Worm (Caenorhabditis elegans) whole organism, late embryonic: ENCODE results near the gene tpra-1.

Experiments used
- C08G9.2 ChIP-seq: sonication (generic microtip); optimal IDR thresholded peaks from 2 replicates; lab custom pipeline; 2016; ENCODE audit warnings: mild to moderate bottlenecking, missing genetic modification characterization, moderate library complexity, missing compliant biosample characterization
- K09A11.1 ChIP-seq: sonication (generic microtip); optimal IDR thresholded peaks from 2 replicates; lab custom pipeline; 2017; ENCODE audit warnings: antibody characterized with exemption, mild to moderate bottlenecking, missing genetic modification characterization, missing compliant biosample characterization; ENCODE audit not compliant: insufficient read depth
- ama-1 ChIP-seq: fragments of 150-350 bp; optimal IDR thresholded peaks from 2 replicates; lab custom pipeline; 2014
- ceh-31 ChIP-seq: sonication (generic microtip); optimal IDR thresholded peaks from 2 replicates; lab custom pipeline; 2016; ENCODE audit warnings: missing genetic modification characterization, missing compliant biosample characterization
- ceh-9 ChIP-seq: sonication (generic microtip); optimal IDR thresholded peaks from 2 replicates; lab custom pipeline; 2016; ENCODE audit warnings: mild to moderate bottlenecking, missing genetic modification characterization, inconsistent platforms, missing compliant biosample characterization
- dmd-4 ChIP-seq: sonication (generic microtip); optimal IDR thresholded peaks from 2 replicates; lab custom pipeline; 2016; ENCODE audit warnings: borderline replicate concordance, missing genetic modification characterization, missing compliant biosample characterization
- eyg-1 ChIP-seq: sonication (generic microtip); optimal IDR thresholded peaks from 2 replicates; lab custom pipeline; 2016; ENCODE audit warnings: missing genotype, missing genetic modification characterization, missing compliant biosample characterization
- hlh-8 ChIP-seq: sonication (generic microtip); optimal IDR thresholded peaks from 2 replicates; lab custom pipeline; 2016; ENCODE audit warnings: missing genotype, missing genetic modification characterization, missing compliant biosample characterization
- nfya-1 ChIP-seq: sonication (generic microtip); optimal IDR thresholded peaks from 2 replicates; lab custom pipeline; 2017; ENCODE audit warnings: missing genetic modification characterization, mild to moderate bottlenecking, missing compliant biosample characterization, antibody characterized with exemption, moderate library complexity
- npax-4 ChIP-seq: sonication (generic microtip); optimal IDR thresholded peaks from 2 replicates; lab custom pipeline; 2016; ENCODE audit warnings: missing genetic modification characterization, missing compliant biosample characterization
- odd-2 ChIP-seq: sonication (generic microtip); optimal IDR thresholded peaks from 2 replicates; lab custom pipeline; 2017; ENCODE audit warnings: antibody characterized with exemption, mild to moderate bottlenecking, missing genetic modification characterization, missing compliant biosample characterization
- pag-3 ChIP-seq: sonication (generic microtip); optimal IDR thresholded peaks from 2 replicates; lab custom pipeline; 2016; ENCODE audit warnings: missing compliant biosample characterization, missing genetic modification characterization, borderline replicate concordance
- rnt-1 ChIP-seq: sonication (generic microtip); optimal IDR thresholded peaks from 2 replicates; lab custom pipeline; 2016; ENCODE audit warnings: missing genetic modification characterization, missing compliant biosample characterization
- unc-3 ChIP-seq, 2 experiments: fragments of 200-800 bp in 1 of 2; sonication (Bioruptor generic) in 1 of 2; sonication (generic microtip) in 1 of 2; conservative IDR thresholded peaks in 1 of 2; optimal IDR thresholded peaks in 1 of 2; 2 replicates each; pipeline versions ENCODE4 v1.3.6 to Lab custom; 2016 to 2022; ENCODE audit warnings: missing compliant biosample characterization in 2 of 2, missing genetic modification characterization in 2 of 2, missing genetic modification reagents in 1 of 2

DNA sequence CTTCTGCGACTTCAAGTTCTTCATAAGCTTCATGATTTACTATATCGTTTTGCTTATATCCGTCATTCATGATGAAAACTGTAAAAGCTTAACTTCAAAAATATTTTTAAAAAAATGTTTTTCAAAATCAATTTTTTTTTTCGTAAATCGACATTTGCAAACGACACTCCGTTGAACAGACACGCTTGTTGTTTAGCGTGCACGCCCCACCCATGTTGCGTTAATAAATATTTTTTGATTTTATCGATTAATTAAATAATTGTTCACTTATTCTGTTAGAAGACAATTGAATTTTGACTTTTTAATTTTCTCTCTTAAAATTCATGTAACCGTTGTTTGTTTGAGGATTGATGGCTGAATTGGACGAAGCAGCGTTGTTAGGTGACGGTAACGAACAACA, 30.3 kb upstream of the tpra-1 start, which contains the start of the genes D1046.2 and cfim-2:
- no peak for TF ChIP-seq hlh-8 (tag; lab: Kevin White, UChicago)
- no peak for TF ChIP-seq rnt-1
- no peak for TF ChIP-seq C08G9.2 (tag; lab: Kevin White, UChicago)
- no peak for TF ChIP-seq npax-4 (tag; lab: Kevin White, UChicago)
- TF ChIP-seq odd-2 (tag; lab: Kevin White, UChicago): no peak
- TF ChIP-seq K09A11.1 (tag; lab: Kevin White, UChicago): no peak
- no peak for TF ChIP-seq pag-3
- TF ChIP-seq eyg-1 (tag; lab: Kevin White, UChicago): no peak
- TF ChIP-seq dmd-4 (tag; lab: Kevin White, UChicago): no peak
- no peak for TF ChIP-seq unc-3 (GFP tag; conservative IDR thresholded peaks at IDR 0.05; lab: Robert Waterston, UW)
- no peak for TF ChIP-seq unc-3 (tag; optimal IDR thresholded peaks at IDR 0.05; lab: Kevin White, UChicago)
- no peak for TF ChIP-seq nfya-1 (tag; lab: Kevin White, UChicago)
- TF ChIP-seq ama-1 (lab: Kevin White, UChicago): no peak
- no peak for TF ChIP-seq ceh-31 (tag; lab: Kevin White, UChicago)
- no peak for TF ChIP-seq ceh-9
